Fruit fly (Drosophila melanogaster): ENCODE results near the gene CG18417.

- TF ChIP-seq CG8478 (optimal IDR thresholded peaks at IDR 0.05) = no peak
- TF ChIP-seq CTCF (optimal IDR thresholded peaks at IDR 0.05) = no peak
These were observed 2.1 kb downstream of the CG18417 start for dm6 chr3L:7401972-7402371.

All from S2 (cell line).